Fruit fly (Drosophila melanogaster): ENCODE results near the gene CARPB.

dm6 chrX:9738551-9738950, 44.5 kb upstream of the CARPB start:
- TF ChIP-seq Sin3A (optimal IDR thresholded peaks at IDR 0.05) (no peak), h (optimal IDR thresholded peaks at IDR 0.05) (no peak), psq (optimal IDR thresholded peaks at IDR 0.05) (no peak), ttk (optimal IDR thresholded peaks at IDR 0.05) (no peak), Myc (optimal IDR thresholded peaks at IDR 0.05) (no peak), insv (optimal IDR thresholded peaks at IDR 0.05) (no peak)
